Worm (Caenorhabditis elegans) whole organism, early embryonic: Measurements from ENCODE around the gene wee-1.1.

Experiments
- B0310.2 ChIP-seq: sonication (generic microtip); optimal IDR thresholded peaks from 2 replicates; lab custom pipeline; 2016; ENCODE audit warnings: mild to moderate bottlenecking, missing genetic modification characterization, missing compliant biosample characterization
- F13C5.2 ChIP-seq: sonication (generic microtip); optimal IDR thresholded peaks from 2 replicates; lab custom pipeline; 2017; ENCODE audit warnings: mild to moderate bottlenecking, missing genetic modification characterization, inconsistent platforms, missing compliant biosample characterization
- aly-1 ChIP-seq: sonication (generic microtip); optimal IDR thresholded peaks from 2 replicates; lab custom pipeline; 2016; ENCODE audit warnings: missing genetic modification characterization, missing compliant biosample characterization
- ama-1 ChIP-seq: fragments of 150-350 bp; optimal IDR thresholded peaks from 2 replicates; lab custom pipeline; 2014
- ceh-13 ChIP-seq: fragments of 200-800 bp; sonication (Bioruptor generic); optimal IDR thresholded peaks from 2 replicates; lab custom pipeline; 2018; ENCODE audit warnings: mild to moderate bottlenecking, missing genetic modification characterization, missing compliant biosample characterization
- ceh-36 ChIP-seq: sonication (generic microtip); optimal IDR thresholded peaks from 2 replicates; lab custom pipeline; 2016; ENCODE audit warnings: missing genetic modification characterization, inconsistent platforms, missing compliant biosample characterization
- ets-7 ChIP-seq: sonication (generic microtip); optimal IDR thresholded peaks from 2 replicates; lab custom pipeline; 2016; ENCODE audit warnings: missing genotype, missing genetic modification characterization, missing compliant biosample characterization
- flt-1 ChIP-seq: fragments of 200-800 bp; sonication (Bioruptor generic); IDR thresholded peaks from 2 replicates; pipeline ENCODE4 v1.3.6; 2022; ENCODE audit warnings: missing genetic modification characterization, missing compliant biosample characterization
- hmbx-1 ChIP-seq: sonication (generic microtip); optimal IDR thresholded peaks from 2 replicates; lab custom pipeline; 2016; ENCODE audit warnings: mild to moderate bottlenecking, missing genetic modification characterization, missing compliant biosample characterization
- hmg-4 ChIP-seq: fragments of 200-800 bp; sonication (Bioruptor generic); optimal IDR thresholded peaks from 2 replicates; lab custom pipeline; 2018; ENCODE audit warnings: mild to moderate bottlenecking, missing genetic modification characterization, missing compliant biosample characterization
- hnd-1 ChIP-seq: sonication (generic microtip); optimal IDR thresholded peaks from 2 replicates; lab custom pipeline; 2016; ENCODE audit warnings: missing genetic modification characterization, missing compliant biosample characterization
- pes-1 ChIP-seq: fragments of 200-800 bp; sonication (Bioruptor generic); IDR thresholded peaks from 2 replicates; pipeline ENCODE4 v1.3.6; 2022; ENCODE audit warnings: missing genetic modification reagents, missing genetic modification characterization, missing compliant biosample characterization
- scrt-1 ChIP-seq: fragments of 200-800 bp; sonication (Bioruptor generic); IDR thresholded peaks from 2 replicates; pipeline ENCODE4 v1.3.6; 2022; ENCODE audit warnings: missing genetic modification characterization, missing compliant biosample characterization
- sea-1 ChIP-seq: fragments of 200-800 bp; sonication (Bioruptor generic); conservative IDR thresholded peaks from 2 replicates; pipeline ENCODE4 v1.3.6; 2022; ENCODE audit warnings: missing genetic modification characterization, missing compliant biosample characterization
- tbx-11 ChIP-seq: fragments of 200-800 bp; sonication (Bioruptor generic); IDR thresholded peaks from 2 replicates; pipeline ENCODE4 v1.3.6; 2022; ENCODE audit warnings: missing genetic modification characterization, missing compliant biosample characterization
- tbx-37 ChIP-seq: fragments of 200-800 bp; sonication (Bioruptor generic); conservative IDR thresholded peaks from 2 replicates; pipeline ENCODE4 v1.3.6; 2022; ENCODE audit warnings: missing genetic modification reagents, missing genetic modification characterization, missing compliant biosample characterization
- tra-4 ChIP-seq: sonication (generic microtip); optimal IDR thresholded peaks from 2 replicates; lab custom pipeline; 2017; ENCODE audit warnings: missing genetic modification characterization, missing compliant biosample characterization

Gene wee-1.1

ce11 chrII:9591071-9591470 is 7.7 kb upstream of the wee-1.1 start, which contains the start of the genes E02H1.1 and tag-124:
TSS of gene E02H1.1 (minus strand) at chrII:9591164.
TSS of gene tag-124 (plus strand) at chrII:9591292.
- TF ChIP-seq tbx-37 (GFP tag; lab: Robert Waterston, UW) (peak; percentile 78), tra-4 (tag; lab: Kevin White, UChicago) (no peak), F13C5.2 (tag; lab: Kevin White, UChicago) (peak; percentile 43)

- TF ChIP-seq pes-1 (GFP tag; lab: Robert Waterston, UW) (no peak), ets-7 (tag; lab: Kevin White, UChicago) (no peak), F13C5.2 (tag; lab: Kevin White, UChicago) (no peak), aly-1 (tag; lab: Kevin White, UChicago) (no peak), ama-1 (no peak), scrt-1 (GFP tag; lab: Robert Waterston, UW) (no peak), sea-1 (GFP tag; lab: Robert Waterston, UW) (no peak), hmbx-1 (no peak), tbx-11 (GFP tag; lab: Robert Waterston, UW) (no peak), ceh-13 (GFP tag; lab: Kevin White, UChicago) (no peak), tbx-37 (GFP tag; lab: Robert Waterston, UW) (no peak), flt-1 (no peak), hnd-1 (no peak), B0310.2 (tag; lab: Kevin White, UChicago) (no peak), ceh-36 (no peak), tra-4 (tag; lab: Kevin White, UChicago) (no peak), hmg-4 (GFP tag; lab: Kevin White, UChicago) (no peak)
Observed at ce11 chrII:9589667-9590066, 6.3 kb upstream of the wee-1.1 start, which contains the start of gene eral-1. TSS of gene eral-1 (minus strand) at chrII:9589767.

- TF ChIP-seq ceh-13 (GFP tag; lab: Kevin White, UChicago) (no peak), tbx-37 (GFP tag; lab: Robert Waterston, UW) (no peak), sea-1 (GFP tag; lab: Robert Waterston, UW) (no peak), aly-1 (tag; lab: Kevin White, UChicago) (no peak), tra-4 (tag; lab: Kevin White, UChicago) (no peak)
Observed at ce11 chrII:9586734-9587209, 3.4 kb upstream of the wee-1.1 start, which contains the start of gene ugt-58. TSS of gene ugt-58 (minus strand) at chrII:9586784.

- no peak for TF ChIP-seq F13C5.2 (tag; lab: Kevin White, UChicago)
- no peak for TF ChIP-seq tbx-11 (GFP tag; lab: Robert Waterston, UW)
- TF ChIP-seq sea-1 (GFP tag; lab: Robert Waterston, UW) = no peak
- TF ChIP-seq pes-1 (GFP tag; lab: Robert Waterston, UW) = no peak
- TF ChIP-seq scrt-1 (GFP tag; lab: Robert Waterston, UW) = no peak
- no peak for TF ChIP-seq hnd-1
- TF ChIP-seq hmbx-1 = no peak
- no peak for TF ChIP-seq tbx-37 (GFP tag; lab: Robert Waterston, UW)
- TF ChIP-seq flt-1 = no peak
- TF ChIP-seq ets-7 (tag; lab: Kevin White, UChicago) = no peak
- no peak for TF ChIP-seq ceh-36
- no peak for TF ChIP-seq tra-4 (tag; lab: Kevin White, UChicago)
- TF ChIP-seq hmg-4 (GFP tag; lab: Kevin White, UChicago) = no peak
- TF ChIP-seq ama-1 = no peak
- no peak for TF ChIP-seq aly-1 (tag; lab: Kevin White, UChicago)
- no peak for TF ChIP-seq ceh-13 (GFP tag; lab: Kevin White, UChicago)
- TF ChIP-seq B0310.2 (tag; lab: Kevin White, UChicago) = no peak
Observed at ce11 chrII:9577630-9578029, 5.7 kb downstream of the wee-1.1 start.

ce11 chrII:9576707-9577106 is 6.7 kb downstream of the wee-1.1 start:
- no peak for TF ChIP-seq B0310.2 (tag; lab: Kevin White, UChicago)
- no peak for TF ChIP-seq hmbx-1
- TF ChIP-seq hmg-4 (GFP tag; lab: Kevin White, UChicago) = no peak
- TF ChIP-seq hnd-1 = no peak
- TF ChIP-seq scrt-1 (GFP tag; lab: Robert Waterston, UW) = no peak
- no peak for TF ChIP-seq aly-1 (tag; lab: Kevin White, UChicago)
- no peak for TF ChIP-seq ama-1
- TF ChIP-seq pes-1 (GFP tag; lab: Robert Waterston, UW) = no peak
- TF ChIP-seq ceh-36 = no peak
- no peak for TF ChIP-seq ets-7 (tag; lab: Kevin White, UChicago)
- TF ChIP-seq sea-1 (GFP tag; lab: Robert Waterston, UW) = no peak

ce11 chrII:9575670-9576069 is 7.7 kb downstream of the wee-1.1 start, which contains the start of gene exc-7:
TSS of gene exc-7 (plus strand) at chrII:9575970.
- TF ChIP-seq pes-1 (GFP tag; lab: Robert Waterston, UW) (no peak), F13C5.2 (tag; lab: Kevin White, UChicago) (no peak), ama-1 (no peak), ceh-13 (GFP tag; lab: Kevin White, UChicago) (no peak), scrt-1 (GFP tag; lab: Robert Waterston, UW) (no peak), ceh-36 (no peak), hmg-4 (GFP tag; lab: Kevin White, UChicago) (no peak), tbx-37 (GFP tag; lab: Robert Waterston, UW) (no peak), aly-1 (tag; lab: Kevin White, UChicago) (no peak), tbx-11 (GFP tag; lab: Robert Waterston, UW) (no peak), ets-7 (tag; lab: Kevin White, UChicago) (no peak), tra-4 (tag; lab: Kevin White, UChicago) (no peak), hmbx-1 (no peak), B0310.2 (tag; lab: Kevin White, UChicago) (no peak), flt-1 (no peak), hnd-1 (no peak), sea-1 (GFP tag; lab: Robert Waterston, UW) (no peak)

- TF ChIP-seq ceh-13 (GFP tag; lab: Kevin White, UChicago) (no peak), scrt-1 (GFP tag; lab: Robert Waterston, UW) (no peak), tbx-37 (GFP tag; lab: Robert Waterston, UW) (no peak), F13C5.2 (tag; lab: Kevin White, UChicago) (peak; percentile 20), aly-1 (tag; lab: Kevin White, UChicago) (no peak), hmbx-1 (no peak), sea-1 (GFP tag; lab: Robert Waterston, UW) (no peak), pes-1 (GFP tag; lab: Robert Waterston, UW) (no peak), hnd-1 (no peak), ets-7 (tag; lab: Kevin White, UChicago) (no peak), hmg-4 (GFP tag; lab: Kevin White, UChicago) (peak; percentile 39), B0310.2 (tag; lab: Kevin White, UChicago) (no peak)
Observed at ce11 chrII:9574406-9574805, 9.0 kb downstream of the wee-1.1 start.
